Fruit fly (Drosophila melanogaster): Measurements from ENCODE around the gene PolE1.

PolE1 gene

DNA sequence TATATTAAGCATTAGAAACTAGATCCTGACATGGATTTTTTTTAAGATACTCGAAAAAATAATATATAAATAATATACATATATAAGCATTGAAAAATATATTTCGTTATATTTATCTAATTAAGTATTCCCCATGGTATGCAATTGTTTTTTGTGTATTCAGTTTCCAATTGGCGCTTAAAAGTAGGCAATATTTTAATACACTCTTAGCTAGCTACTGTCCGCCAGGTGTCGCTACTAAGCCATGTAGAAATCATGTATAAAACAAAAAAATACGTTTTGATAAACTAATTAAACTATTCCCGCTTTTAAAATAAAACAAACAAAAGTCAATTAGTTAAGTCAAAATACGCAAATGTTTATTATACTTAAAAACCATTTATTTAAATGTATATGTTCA, 16.6 kb upstream of the PolE1 start (continued):
- TF ChIP-seq her (GFP tag; optimal IDR thresholded peaks at IDR 0.05) (no peak), CG7987 (GFP tag; optimal IDR thresholded peaks at IDR 0.05) (peak; percentile 86), ham (GFP tag; IDR thresholded peaks at IDR 0.05) (no peak), vvl (GFP tag; IDR thresholded peaks at IDR 0.05) (peak; percentile 68), croc (GFP tag; conservative IDR thresholded peaks at IDR 0.05) (no peak), ATbp (GFP tag; optimal IDR thresholded peaks at IDR 0.05) (peak; percentile 21), grn (GFP tag; optimal IDR thresholded peaks at IDR 0.05) (no peak), crc (GFP tag; optimal IDR thresholded peaks at IDR 0.05) (no peak), HmgD (GFP tag; optimal IDR thresholded peaks at IDR 0.05) (no peak), kah (GFP tag; optimal IDR thresholded peaks at IDR 0.05) (peak; percentile 68), ind (GFP tag; optimal IDR thresholded peaks at IDR 0.05) (peak; percentile 39), zen (tag; optimal IDR thresholded peaks at IDR 0.05) (peak; percentile 84), prd (optimal IDR thresholded peaks at IDR 0.05) (no peak), prd (GFP tag; IDR thresholded peaks at IDR 0.05) (no peak), Atf3 (GFP tag; optimal IDR thresholded peaks at IDR 0.05) (peak; percentile 16), CG17328 (GFP tag; IDR thresholded peaks at IDR 0.05) (no peak), Ravus (GFP tag; IDR thresholded peaks at IDR 0.05) (no peak), CG16863 (GFP tag; optimal IDR thresholded peaks at IDR 0.05) (no peak), pum (GFP tag; optimal IDR thresholded peaks at IDR 0.05) (no peak), CG17802 (tag; optimal IDR thresholded peaks at IDR 0.05) (peak; percentile 66), Fer2 (tag; optimal IDR thresholded peaks at IDR 0.05) (no peak), fu2 (GFP tag; optimal IDR thresholded peaks at IDR 0.05) (no peak), gsb-n (tag; optimal IDR thresholded peaks at IDR 0.05) (peak; percentile 36), CG1792 (GFP tag; optimal IDR thresholded peaks at IDR 0.05) (no peak), NFAT (GFP tag; IDR thresholded peaks at IDR 0.05) (peak; percentile 17; the same call in 1 of the 2 replicates), B-H2 (GFP tag; optimal IDR thresholded peaks at IDR 0.05) (peak; percentile 71), kni (GFP tag; optimal IDR thresholded peaks at IDR 0.05) (peak; percentile 12), CG8290 (GFP tag; optimal IDR thresholded peaks at IDR 0.05) (peak; percentile 47), CG8290 (tag; optimal IDR thresholded peaks at IDR 0.05) (peak in 1 of 2 experiments; percentile 63), exex (tag; optimal IDR thresholded peaks at IDR 0.05) (peak; percentile 35), CG11456 (GFP tag; IDR thresholded peaks at IDR 0.05) (peak; percentile 65; the same call in 1 of the 3 replicates), unpg (GFP tag; optimal IDR thresholded peaks at IDR 0.05) (peak; percentile 44), lmd (GFP tag; IDR thresholded peaks at IDR 0.05) (no peak; the same call in 1 of the 2 replicates), CG30020 (tag; optimal IDR thresholded peaks at IDR 0.05) (peak; percentile 7), pb (GFP tag; optimal IDR thresholded peaks at IDR 0.05) (peak; percentile 13), CG10267 (tag; optimal IDR thresholded peaks at IDR 0.05) (peak; percentile 71), Lim3 (GFP tag; IDR thresholded peaks at IDR 0.05) (no peak), CG13123 (GFP tag; optimal IDR thresholded peaks at IDR 0.05) (peak; percentile 17), Dek (tag; optimal IDR thresholded peaks at IDR 0.05) (no peak), CG12299 (tag; optimal IDR thresholded peaks at IDR 0.05) (no peak), Rfx (GFP tag; IDR thresholded peaks at IDR 0.05) (peak; percentile 61), crol (GFP tag; IDR thresholded peaks at IDR 0.05) (no peak), CG3838 (GFP tag; optimal IDR thresholded peaks at IDR 0.05) (no peak), CG32772 (GFP tag; IDR thresholded peaks at IDR 0.05) (no peak), sqz (GFP tag; optimal IDR thresholded peaks at IDR 0.05) (peak; percentile 52), Hand (GFP tag; optimal IDR thresholded peaks at IDR 0.05) (no peak), CG6175 (GFP tag; IDR thresholded peaks at IDR 0.05) (no peak), CG8924 (tag; optimal IDR thresholded peaks at IDR 0.05) (peak; percentile 25), abd-A (tag; optimal IDR thresholded peaks at IDR 0.05) (no peak), CG5953 (GFP tag; IDR thresholded peaks at IDR 0.05) (no peak), CG3163 (GFP tag; optimal IDR thresholded peaks at IDR 0.05) (no peak), Asciz (GFP tag; optimal IDR thresholded peaks at IDR 0.05) (peak; percentile 59), MBD-R2 (GFP tag; IDR thresholded peaks at IDR 0.05) (no peak)
